Fruit fly (Drosophila melanogaster) whole organism, embryonic: ENCODE measurements around the gene nonC.

Experiments
- Asciz ChIP-seq: fragments of 200-800 bp; sonication (Bioruptor generic); optimal IDR thresholded peaks from 2 replicates; lab custom pipeline; 2017; ENCODE audit warnings: missing biosample characterization, mild to moderate bottlenecking, missing genetic modification characterization, missing genetic modification reagents
- CG1024 ChIP-seq: fragments of 200-800 bp; sonication (Bioruptor generic); IDR thresholded peaks from 2 replicates; pipeline ENCODE4 v1.3.6; 2022; ENCODE audit warnings: missing biosample characterization, missing genetic modification characterization
- CG10321 ChIP-seq: fragments of 200-800 bp; sonication (Bioruptor generic); IDR thresholded peaks from 2 replicates; pipeline ENCODE4 v1.3.6; 2022; ENCODE audit warnings: missing biosample characterization, missing genetic modification characterization
- CG10565 ChIP-seq: fragments of 200-800 bp; sonication (Bioruptor generic); optimal IDR thresholded peaks from 3 replicates; lab custom pipeline; 2016; ENCODE audit warnings: missing biosample characterization, mild to moderate bottlenecking, missing genetic modification characterization
- CG11085 ChIP-seq: fragments of 200-800 bp; sonication (Bioruptor generic); IDR thresholded peaks from 2 replicates; pipeline ENCODE4 v1.3.6; 2022; ENCODE audit warnings: missing biosample characterization, missing genetic modification characterization
- CG11696 ChIP-seq: fragments of 200-800 bp; sonication (Bioruptor generic); IDR thresholded peaks from 2 replicates; pipeline ENCODE4 v1.3.6; 2022; ENCODE audit warnings: missing biosample characterization, missing genetic modification characterization
- CG12236 ChIP-seq: fragments of 200-800 bp; sonication (Bioruptor generic); optimal IDR thresholded peaks from 2 replicates; lab custom pipeline; 2016; ENCODE audit warnings: missing biosample characterization, missing genetic modification characterization
- CG12391 ChIP-seq: fragments of 200-800 bp; sonication (Bioruptor generic); optimal IDR thresholded peaks from 3 replicates; lab custom pipeline; 2018; ENCODE audit warnings: missing biosample characterization, mild to moderate bottlenecking, missing genetic modification characterization, moderate library complexity
- CG14710 ChIP-seq: fragments of 200-800 bp; sonication (Bioruptor generic); optimal IDR thresholded peaks from 3 replicates; lab custom pipeline; 2019; ENCODE audit warnings: missing biosample characterization, mild to moderate bottlenecking, missing genetic modification characterization, moderate library complexity
- CG1647 ChIP-seq: fragments of 200-800 bp; sonication (Bioruptor generic); optimal IDR thresholded peaks from 3 replicates; lab custom pipeline; 2016; ENCODE audit warnings: missing biosample characterization, missing genetic modification characterization
- CG2129 ChIP-seq: fragments of 200-800 bp; sonication (Bioruptor generic); IDR thresholded peaks from 2 replicates; pipeline ENCODE4 v1.3.6; 2022; ENCODE audit warnings: missing biosample characterization, missing genetic modification characterization; ENCODE audit not compliant: partially characterized antibody
- CG2202 ChIP-seq: fragments of 200-800 bp; sonication (Bioruptor generic); optimal IDR thresholded peaks from 2 replicates; lab custom pipeline; 2018; ENCODE audit warnings: missing biosample characterization, mild to moderate bottlenecking, missing genetic modification characterization
- CG31224 ChIP-seq: fragments of 200-800 bp; sonication (Bioruptor generic); IDR thresholded peaks from 2 replicates; pipeline ENCODE4 v1.3.6; 2022; ENCODE audit warnings: missing biosample characterization, missing genetic modification characterization
- CG33213 ChIP-seq: fragments of 200-800 bp; sonication (Bioruptor generic); optimal IDR thresholded peaks from 3 replicates; lab custom pipeline; 2016; ENCODE audit warnings: missing biosample characterization, missing genetic modification characterization
- CG34376 ChIP-seq: fragments of 200-800 bp; sonication (Bioruptor generic); optimal IDR thresholded peaks from 2 replicates; lab custom pipeline; 2018; ENCODE audit warnings: missing biosample characterization, mild to moderate bottlenecking, missing genetic modification characterization
- CG34422 ChIP-seq: fragments of 200-800 bp; sonication (Bioruptor generic); IDR thresholded peaks from 3 replicates; pipeline ENCODE4 v1.3.6; 2022; ENCODE audit warnings: missing biosample characterization, missing genetic modification characterization
- CG43689 ChIP-seq: fragments of 200-800 bp; sonication (Bioruptor generic); IDR thresholded peaks from 2 replicates; pipeline ENCODE4 v1.3.6; 2022; ENCODE audit warnings: missing biosample characterization, missing genetic modification characterization
- CG4424 ChIP-seq: fragments of 200-800 bp; sonication (Bioruptor generic); optimal IDR thresholded peaks from 3 replicates; lab custom pipeline; 2016; ENCODE audit warnings: missing biosample characterization, missing genetic modification characterization
- CG6175 ChIP-seq: fragments of 200-800 bp; sonication (Bioruptor generic); IDR thresholded peaks from 3 replicates; pipeline ENCODE4 v1.3.6; 2022; ENCODE audit warnings: missing biosample characterization, missing genetic modification characterization
- CG7745 ChIP-seq: fragments of 200-800 bp; sonication (Bioruptor generic); optimal IDR thresholded peaks from 2 replicates; lab custom pipeline; 2018; ENCODE audit warnings: missing biosample characterization, mild to moderate bottlenecking, missing genetic modification characterization, moderate library complexity
- CG9609 ChIP-seq: fragments of 200-800 bp; sonication (Bioruptor generic); optimal IDR thresholded peaks from 3 replicates; lab custom pipeline; 2016; ENCODE audit warnings: missing biosample characterization, missing genetic modification characterization
- Dfd ChIP-seq, 2 experiments: fragments of >200 bp; optimal IDR thresholded peaks; 2 replicates each; lab custom pipeline; 2017; ENCODE audit warnings: missing biosample characterization in 2 of 2, missing genetic modification characterization in 2 of 2
- Gug ChIP-seq: fragments of 200-800 bp; sonication (Bioruptor generic); IDR thresholded peaks from 4 replicates; pipeline ENCODE4 v1.3.6; 2022; ENCODE audit warnings: missing biosample characterization, missing genetic modification characterization
- HLH54F ChIP-seq: fragments of 200-800 bp; sonication (Bioruptor generic); optimal IDR thresholded peaks from 3 replicates; lab custom pipeline; 2016; ENCODE audit warnings: missing biosample characterization, missing genetic modification characterization
- HmgD ChIP-seq: fragments of 200-800 bp; sonication (Bioruptor generic); optimal IDR thresholded peaks from 3 replicates; lab custom pipeline; 2016; ENCODE audit warnings: missing biosample characterization, missing genetic modification characterization
- Lhr ChIP-seq: fragments of 200-800 bp; sonication (Bioruptor generic); optimal IDR thresholded peaks from 3 replicates; lab custom pipeline; 2017; ENCODE audit warnings: mild to moderate bottlenecking, missing biosample characterization, missing genetic modification reagents, missing genetic modification characterization
- Lpt ChIP-seq: fragments of >200 bp; optimal IDR thresholded peaks from 2 replicates; lab custom pipeline; 2018; ENCODE audit warnings: missing biosample characterization, missing genetic modification characterization
- Max ChIP-seq: fragments of 200-800 bp; sonication (Bioruptor generic); optimal IDR thresholded peaks from 2 replicates; lab custom pipeline; 2016; ENCODE audit warnings: missing biosample characterization, mild to moderate bottlenecking, missing genetic modification characterization
- Myb ChIP-seq: fragments of 200-800 bp; sonication (Bioruptor generic); optimal IDR thresholded peaks from 2 replicates; lab custom pipeline; 2016; ENCODE audit warnings: missing biosample characterization, missing genetic modification characterization
- Sox102F ChIP-seq: fragments of 200-800 bp; sonication (Bioruptor generic); optimal IDR thresholded peaks from 2 replicates; lab custom pipeline; 2018; ENCODE audit warnings: missing biosample characterization, mild to moderate bottlenecking, missing genetic modification characterization, moderate library complexity
- TFAM ChIP-seq: fragments of 200-800 bp; sonication (Bioruptor generic); optimal IDR thresholded peaks from 2 replicates; lab custom pipeline; 2017; ENCODE audit warnings: missing biosample characterization, missing genetic modification characterization, inconsistent platforms
- Xbp1 ChIP-seq: fragments of 200-800 bp; sonication (Bioruptor generic); optimal IDR thresholded peaks from 3 replicates; lab custom pipeline; 2016; ENCODE audit warnings: missing biosample characterization, mild to moderate bottlenecking, missing genetic modification characterization
- aop ChIP-seq: fragments of 200-800 bp; sonication (Bioruptor generic); IDR thresholded peaks from 2 replicates; pipeline ENCODE4 v1.3.6; 2022; ENCODE audit warnings: missing biosample characterization, missing genetic modification characterization
- ato ChIP-seq: fragments of 200-800 bp; sonication (Bioruptor generic); IDR thresholded peaks from 2 replicates; pipeline ENCODE4 v1.3.6; 2022; ENCODE audit warnings: missing biosample characterization, missing genetic modification characterization; ENCODE audit not compliant: partially characterized antibody
- chn ChIP-seq: fragments of 200-800 bp; sonication (Bioruptor generic); optimal IDR thresholded peaks from 2 replicates; lab custom pipeline; 2016; ENCODE audit warnings: missing biosample characterization, missing genetic modification characterization
- eve ChIP-seq, 2 experiments: fragments of >200 bp; optimal IDR thresholded peaks; 2 replicates each; lab custom pipeline; 2017; ENCODE audit warnings: missing biosample characterization in 2 of 2, missing genetic modification characterization in 2 of 2
- fd102C ChIP-seq: fragments of 200-800 bp; sonication (Bioruptor generic); optimal IDR thresholded peaks from 2 replicates; lab custom pipeline; 2018; ENCODE audit warnings: missing biosample characterization, mild to moderate bottlenecking, missing genetic modification characterization, moderate library complexity
- fd64A ChIP-seq: fragments of 200-800 bp; sonication (Bioruptor generic); optimal IDR thresholded peaks from 3 replicates; lab custom pipeline; 2018; ENCODE audit warnings: missing biosample characterization, mild to moderate bottlenecking, missing genetic modification characterization
- jing ChIP-seq: fragments of 200-800 bp; sonication (Bioruptor generic); optimal IDR thresholded peaks from 2 replicates; lab custom pipeline; 2018; ENCODE audit warnings: missing biosample characterization, mild to moderate bottlenecking, missing genetic modification characterization
- lov ChIP-seq, 2 experiments: fragments of 200-800 bp in 1 of 2; fragments of >200 bp in 1 of 2; sonication (Bioruptor generic) in 1 of 2; IDR thresholded peaks in 1 of 2; optimal IDR thresholded peaks in 1 of 2; 2 replicates in 1 of 2; 3 replicates in 1 of 2; pipeline versions ENCODE4 v1.3.6 to Lab custom; 2017 to 2022; ENCODE audit warnings: missing biosample characterization in 1 of 2, missing genetic modification characterization in 1 of 2
- oc ChIP-seq: fragments of 200-800 bp; sonication (Bioruptor generic); optimal IDR thresholded peaks from 2 replicates; lab custom pipeline; 2018; ENCODE audit warnings: missing biosample characterization, mild to moderate bottlenecking, missing genetic modification characterization, moderate library complexity
- org-1 ChIP-seq: fragments of 200-800 bp; sonication (Bioruptor generic); optimal IDR thresholded peaks from 2 replicates; lab custom pipeline; 2017; ENCODE audit warnings: missing biosample characterization, missing genetic modification characterization
- pros ChIP-seq: fragments of 200-800 bp; sonication (Bioruptor generic); optimal IDR thresholded peaks from 3 replicates; lab custom pipeline; 2019; ENCODE audit warnings: missing biosample characterization, mild to moderate bottlenecking, missing genetic modification characterization, moderate library complexity
- so ChIP-seq: fragments of 200-800 bp; sonication (Bioruptor generic); IDR thresholded peaks from 3 replicates; pipeline ENCODE4 v1.3.6; 2022; ENCODE audit warnings: missing biosample characterization, missing genetic modification characterization
- sqz ChIP-seq: fragments of 200-800 bp; sonication (Bioruptor generic); optimal IDR thresholded peaks from 3 replicates; lab custom pipeline; 2018; ENCODE audit warnings: missing biosample characterization, mild to moderate bottlenecking, missing genetic modification characterization
- sug ChIP-seq: fragments of 200-800 bp; optimal IDR thresholded peaks from 2 replicates; lab custom pipeline; 2019; ENCODE audit warnings: missing biosample characterization, mild to moderate bottlenecking, missing genetic modification characterization, moderate library complexity
- tap ChIP-seq: fragments of 200-800 bp; optimal IDR thresholded peaks from 3 replicates; lab custom pipeline; 2019; ENCODE audit warnings: missing biosample characterization, mild to moderate bottlenecking, missing genetic modification characterization, moderate library complexity
- twi ChIP-seq: fragments of 200-800 bp; optimal IDR thresholded peaks from 2 replicates; lab custom pipeline; 2019; ENCODE audit warnings: missing biosample characterization, mild to moderate bottlenecking, missing genetic modification characterization, moderate library complexity
- tx ChIP-seq: fragments of 200-800 bp; sonication (Bioruptor generic); optimal IDR thresholded peaks from 2 replicates; lab custom pipeline; 2016; ENCODE audit warnings: missing biosample characterization, missing genetic modification characterization
- vvl ChIP-seq: fragments of 200-800 bp; sonication (Bioruptor generic); IDR thresholded peaks from 2 replicates; pipeline ENCODE4 v1.3.6; 2022; ENCODE audit warnings: missing biosample characterization, missing genetic modification characterization
- yki ChIP-seq: fragments of >200 bp; optimal IDR thresholded peaks from 3 replicates; lab custom pipeline; 2018

Gene nonC

DNA sequence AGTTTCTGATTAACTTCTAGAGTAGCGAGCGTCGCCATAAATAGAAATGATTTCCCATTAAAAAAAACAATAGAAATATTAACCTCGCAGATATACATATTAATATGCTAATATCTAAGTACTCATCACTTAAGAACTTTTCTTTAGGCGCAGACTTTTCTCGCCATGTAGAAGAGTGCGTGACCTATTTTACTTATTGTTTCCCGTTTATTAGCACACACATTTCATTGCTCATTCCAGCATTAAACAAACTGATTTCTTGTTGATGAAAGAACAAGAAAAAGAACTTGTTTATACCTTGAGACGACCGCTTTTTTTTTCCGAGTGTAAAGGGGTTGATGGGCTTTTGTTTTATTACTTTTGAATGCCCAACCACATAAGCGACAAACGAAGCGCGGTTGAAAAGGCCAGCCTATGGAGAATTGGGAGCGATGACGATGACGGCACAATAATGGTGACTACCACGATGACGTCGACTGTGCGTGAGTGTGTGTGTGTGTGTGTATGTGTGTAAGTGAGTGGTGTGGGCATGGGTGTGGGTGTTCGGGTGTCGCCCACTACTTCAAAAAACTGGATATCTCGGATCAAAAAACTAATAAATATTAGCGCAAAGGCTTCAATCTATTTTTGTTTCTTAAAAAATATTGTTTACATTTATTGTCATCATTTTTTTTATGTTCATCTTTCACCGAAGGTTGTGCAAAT is 28.2 kb upstream of the nonC start (continued):
- TF ChIP-seq twi (tag; lab: Kevin White, UChicago) (no peak), CG9609 (GFP tag; lab: Kevin White, UChicago) (peak; percentile 25), CG4424 (GFP tag; lab: Kevin White, UChicago) (no peak), CG2202 (no peak), Asciz (GFP tag; lab: Kevin White, UChicago) (no peak), CG14710 (tag; lab: Kevin White, UChicago) (no peak), CG1024 (GFP tag; lab: Robert Waterston, UW) (no peak), jing (GFP tag; lab: Kevin White, UChicago) (no peak), Myb (GFP tag; lab: Kevin White, UChicago) (no peak), HLH54F (GFP tag; lab: Kevin White, UChicago) (peak; percentile 27), CG43689 (GFP tag; lab: Robert Waterston, UW) (no peak), HmgD (GFP tag; lab: Kevin White, UChicago) (no peak), so (GFP tag; lab: Robert Waterston, UW) (no peak), CG11696 (GFP tag; lab: Robert Waterston, UW) (no peak), Max (no peak), CG6175 (no peak), lov (optimal IDR thresholded peaks at IDR 0.05; lab: Kevin White, UChicago) (no peak), lov (GFP tag; IDR thresholded peaks at IDR 0.05; lab: Robert Waterston, UW) (no peak), Sox102F (GFP tag; lab: Kevin White, UChicago) (peak; percentile 52), CG2129 (GFP tag; lab: Robert Waterston, UW) (no peak), CG11085 (GFP tag; lab: Robert Waterston, UW) (no peak), CG34376 (GFP tag; lab: Kevin White, UChicago) (no peak), Xbp1 (GFP tag; lab: Kevin White, UChicago) (no peak), fd64A (GFP tag; lab: Kevin White, UChicago) (no peak), sug (no peak), CG31224 (GFP tag; lab: Robert Waterston, UW) (no peak), Lpt (GFP tag; lab: Kevin White, UChicago) (no peak), oc (tag; lab: Kevin White, UChicago) (no peak), CG12236 (GFP tag; lab: Kevin White, UChicago) (no peak), tx (GFP tag; lab: Kevin White, UChicago) (no peak), fd102C (GFP tag; lab: Kevin White, UChicago) (no peak), CG10321 (GFP tag; lab: Robert Waterston, UW) (no peak), Dfd (GFP tag; optimal IDR thresholded peaks at IDR 0.05; lab: Kevin White, UChicago) (no peak), yki (lab: Kevin White, UChicago) (no peak), aop (GFP tag; lab: Robert Waterston, UW) (no peak), Lhr (no peak), ato (GFP tag; lab: Robert Waterston, UW) (no peak), CG12391 (tag; lab: Kevin White, UChicago) (peak; percentile 13), CG33213 (no peak), CG10565 (GFP tag; lab: Kevin White, UChicago) (no peak), eve (GFP tag; optimal IDR thresholded peaks at IDR 0.05; lab: Kevin White, UChicago) (peak in 1 of 2 experiments; percentile 56), TFAM (GFP tag; lab: Kevin White, UChicago) (no peak), vvl (no peak), pros (no peak), CG34422 (GFP tag; lab: Robert Waterston, UW) (no peak), org-1 (GFP tag; lab: Kevin White, UChicago) (peak; percentile 11), CG7745 (tag; lab: Kevin White, UChicago) (no peak), CG1647 (GFP tag; lab: Kevin White, UChicago) (no peak), tap (tag; lab: Kevin White, UChicago) (no peak), chn (GFP tag; lab: Kevin White, UChicago) (no peak), Gug (GFP tag; lab: Robert Waterston, UW) (no peak; the same call in 3 of the 4 replicates), sqz (no peak)
